Worm (Caenorhabditis elegans) whole organism, L4/young adult: ENCODE data around the gene srh-8.

ENCODE experiments used
- W03F9.2 ChIP-seq: fragments of 150-350 bp; optimal IDR thresholded peaks from 2 replicates; lab custom pipeline; 2014; ENCODE audit warnings: missing biosample characterization, missing genetic modification characterization
- dao-5 ChIP-seq: sonication (generic microtip); optimal IDR thresholded peaks from 2 replicates; lab custom pipeline; 2016; ENCODE audit warnings: missing genotype, missing genetic modification characterization, moderate library complexity, missing compliant biosample characterization
- him-1 ChIP-seq: sonication (generic microtip); optimal IDR thresholded peaks from 2 replicates; lab custom pipeline; 2016; ENCODE audit warnings: missing genotype, missing genetic modification reagents, missing genetic modification characterization, missing compliant biosample characterization

DNA sequence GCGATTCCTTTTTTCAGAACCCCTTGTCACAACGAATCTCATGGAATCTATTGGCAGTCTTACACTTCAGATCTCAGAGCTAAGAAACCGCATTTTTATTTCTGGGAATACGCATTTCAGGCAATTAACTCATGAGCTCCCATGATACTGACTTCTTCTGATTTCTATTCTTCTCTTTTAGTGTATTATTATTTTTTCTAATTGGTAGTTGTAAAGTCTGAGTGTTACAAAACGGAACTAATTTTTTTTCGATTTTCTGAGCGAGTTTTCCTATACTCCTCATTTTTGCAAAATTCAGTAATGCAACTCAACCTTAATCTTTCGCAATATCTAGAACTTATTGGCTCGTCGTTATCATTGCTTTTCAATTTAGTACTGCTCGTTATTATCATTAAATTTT is 31.0 kb upstream of the srh-8 start, which contains the start of gene str-82:
- TF ChIP-seq him-1 (tag; lab: Kevin White, UChicago): no peak
- no peak for TF ChIP-seq dao-5
- TF ChIP-seq W03F9.2 (tag; lab: Kevin White, UChicago): no peak
